Worm (Caenorhabditis elegans): ENCODE data around the gene K09D9.14.

ce11 chrV:4019188-4019587 is 2.5 kb downstream of the K09D9.14 start, which contains the start of gene K09D9.3:
- TF ChIP-seq fkh-10 (GFP tag; optimal IDR thresholded peaks at IDR 0.05) (no peak), mdl-1 (tag; optimal IDR thresholded peaks at IDR 0.05) (no peak), skn-1 (tag; optimal IDR thresholded peaks at IDR 0.05) (no peak), tbx-2 (tag; optimal IDR thresholded peaks at IDR 0.05) (no peak), nfya-1 (tag; optimal IDR thresholded peaks at IDR 0.05; ENCODE audit: insufficient read depth) (no peak), nhr-11 (tag; optimal IDR thresholded peaks at IDR 0.05) (no peak), egl-5 (tag; optimal IDR thresholded peaks at IDR 0.05) (no peak), ceh-16 (tag; optimal IDR thresholded peaks at IDR 0.05) (no peak), egl-27 (tag; optimal IDR thresholded peaks at IDR 0.05) (no peak)

Measured in whole organism, L3 larva.